Worm (Caenorhabditis elegans) whole organism, L3 larva: ENCODE measurements around the gene chil-11.

Experiments
- R02D3.7 ChIP-seq: fragments of 150-350 bp; optimal IDR thresholded peaks from 2 replicates; lab custom pipeline; 2014; ENCODE audit warnings: missing biosample characterization, missing genetic modification characterization
- ZK546.5 ChIP-seq: sonication (generic microtip); optimal IDR thresholded peaks from 2 replicates; lab custom pipeline; 2017; ENCODE audit warnings: missing biosample characterization, missing genetic modification characterization
- aly-2 ChIP-seq: fragments of 150-350 bp; optimal IDR thresholded peaks from 2 replicates; lab custom pipeline; 2014; ENCODE audit warnings: missing biosample characterization, missing genetic modification characterization
- ama-1 ChIP-seq: fragments of 150-350 bp; optimal IDR thresholded peaks from 2 replicates; lab custom pipeline; 2018
- ceh-16 ChIP-seq: sonication (generic microtip); optimal IDR thresholded peaks from 2 replicates; lab custom pipeline; 2017; ENCODE audit warnings: missing biosample characterization, missing genetic modification characterization
- ceh-28 ChIP-seq: fragments of 150-350 bp; optimal IDR thresholded peaks from 2 replicates; lab custom pipeline; 2014; ENCODE audit warnings: missing biosample characterization, missing genetic modification reagents, missing genetic modification characterization
- ceh-82 ChIP-seq: fragments of 150-350 bp; optimal IDR thresholded peaks from 2 replicates; lab custom pipeline; 2014; ENCODE audit warnings: missing biosample characterization, missing genetic modification characterization
- ceh-9 ChIP-seq: sonication (generic microtip); optimal IDR thresholded peaks from 2 replicates; lab custom pipeline; 2018; ENCODE audit warnings: missing biosample characterization, missing genetic modification characterization
- daf-12 ChIP-seq: fragments of 150-350 bp; optimal IDR thresholded peaks from 2 replicates; lab custom pipeline; 2014; ENCODE audit warnings: missing biosample characterization, missing genetic modification reagents, missing genetic modification characterization
- egl-27 ChIP-seq: sonication (generic microtip); optimal IDR thresholded peaks from 4 replicates; lab custom pipeline; 2017; ENCODE audit warnings: missing biosample characterization, missing genetic modification reagents, missing genetic modification characterization
- egl-5 ChIP-seq: fragments of 150-350 bp; optimal IDR thresholded peaks from 2 replicates; lab custom pipeline; 2017; ENCODE audit warnings: missing biosample characterization, missing genetic modification reagents, missing genetic modification characterization, inconsistent platforms
- elt-1 ChIP-seq: fragments of 150-350 bp; optimal IDR thresholded peaks from 2 replicates; lab custom pipeline; 2014; ENCODE audit warnings: missing biosample characterization, missing genetic modification characterization
- elt-2 ChIP-seq: sonication (generic microtip); optimal IDR thresholded peaks from 2 replicates; lab custom pipeline; 2016; ENCODE audit warnings: missing genetic modification reagents, mild to moderate bottlenecking, missing genetic modification characterization, missing compliant biosample characterization
- elt-3 ChIP-seq, 3 experiments: fragments of 150-350 bp in 1 of 3; sonication (generic microtip) in 2 of 3; optimal IDR thresholded peaks; 2 replicates in 2 of 3; 4 replicates in 1 of 3; lab custom pipeline; 2014 to 2017; ENCODE audit warnings: missing biosample characterization in 3 of 3, missing genetic modification characterization in 3 of 3
- eor-1 ChIP-seq, 2 experiments: fragments of 150-350 bp; optimal IDR thresholded peaks; 2 replicates each; lab custom pipeline; 2014 to 2018; ENCODE audit warnings: missing biosample characterization in 2 of 2, missing genetic modification characterization in 2 of 2
- fkh-10 ChIP-seq: sonication (generic microtip); optimal IDR thresholded peaks from 2 replicates; lab custom pipeline; 2017; ENCODE audit warnings: missing biosample characterization, missing genetic modification reagents, missing genetic modification characterization
- fkh-2 ChIP-seq: fragments of 150-350 bp; optimal IDR thresholded peaks from 2 replicates; lab custom pipeline; 2014; ENCODE audit warnings: missing biosample characterization, missing genetic modification reagents, missing genetic modification characterization
- fos-1 ChIP-seq: fragments of 150-350 bp; optimal IDR thresholded peaks from 2 replicates; lab custom pipeline; 2014; ENCODE audit warnings: missing biosample characterization, missing genetic modification characterization
- hmg-11 ChIP-seq: sonication (generic microtip); optimal IDR thresholded peaks from 2 replicates; lab custom pipeline; 2016; ENCODE audit warnings: missing genetic modification characterization, missing compliant biosample characterization
- jun-1 ChIP-seq: fragments of 150-350 bp; optimal IDR thresholded peaks from 2 replicates; lab custom pipeline; 2014; ENCODE audit warnings: missing biosample characterization, missing genetic modification reagents, missing genetic modification characterization
- lin-15B ChIP-seq: fragments of 150-350 bp; optimal IDR thresholded peaks from 2 replicates; lab custom pipeline; 2014; ENCODE audit warnings: missing biosample characterization, missing genetic modification characterization
- lin-39 ChIP-seq: fragments of 150-350 bp; optimal IDR thresholded peaks from 2 replicates; lab custom pipeline; 2018; ENCODE audit warnings: missing biosample characterization, missing genetic modification reagents, missing genetic modification characterization
- lsy-12 ChIP-seq: sonication (generic microtip); optimal IDR thresholded peaks from 2 replicates; lab custom pipeline; 2016; ENCODE audit warnings: mild to moderate bottlenecking, missing genetic modification characterization, missing compliant biosample characterization
- mdl-1 ChIP-seq: fragments of 150-350 bp; optimal IDR thresholded peaks from 2 replicates; lab custom pipeline; 2014; ENCODE audit warnings: missing biosample characterization, missing genetic modification characterization
- mml-1 ChIP-seq: fragments of 150-350 bp; sonication (generic microtip); optimal IDR thresholded peaks from 3 replicates; lab custom pipeline; 2014; ENCODE audit warnings: missing biosample characterization, missing genetic modification characterization
- nfya-1 ChIP-seq: sonication (generic microtip); optimal IDR thresholded peaks from 2 replicates; lab custom pipeline; 2017; ENCODE audit warnings: missing genetic modification characterization, mild to moderate bottlenecking, missing compliant biosample characterization, antibody characterized with exemption, moderate library complexity; ENCODE audit not compliant: insufficient read depth
- nhr-11 ChIP-seq: fragments of 150-350 bp; optimal IDR thresholded peaks from 2 replicates; lab custom pipeline; 2014; ENCODE audit warnings: missing biosample characterization, missing genetic modification characterization
- nhr-12 ChIP-seq: fragments of 150-350 bp; optimal IDR thresholded peaks from 2 replicates; lab custom pipeline; 2014; ENCODE audit warnings: missing biosample characterization, missing genetic modification characterization
- nhr-23 ChIP-seq: fragments of 150-350 bp; optimal IDR thresholded peaks from 2 replicates; lab custom pipeline; 2014; ENCODE audit warnings: missing biosample characterization, missing genetic modification reagents, missing genetic modification characterization
- nhr-237 ChIP-seq: fragments of 150-350 bp; optimal IDR thresholded peaks from 2 replicates; lab custom pipeline; 2014; ENCODE audit warnings: missing biosample characterization, missing genetic modification characterization
- nhr-25 ChIP-seq: sonication (generic microtip); optimal IDR thresholded peaks from 2 replicates; lab custom pipeline; 2017; ENCODE audit warnings: missing biosample characterization, missing genetic modification characterization
- nhr-28 ChIP-seq: fragments of 150-350 bp; optimal IDR thresholded peaks from 2 replicates; lab custom pipeline; 2014; ENCODE audit warnings: missing biosample characterization, missing genetic modification characterization
- nhr-43 ChIP-seq: sonication (generic microtip); optimal IDR thresholded peaks from 2 replicates; lab custom pipeline; 2016; ENCODE audit warnings: mild to moderate bottlenecking, missing genetic modification characterization, missing compliant biosample characterization; ENCODE audit not compliant: poor library complexity, severe bottlenecking
- nhr-67 ChIP-seq: fragments of 150-350 bp; optimal IDR thresholded peaks from 2 replicates; lab custom pipeline; 2014; ENCODE audit warnings: missing biosample characterization, missing genetic modification characterization
- nhr-76 ChIP-seq: fragments of 150-350 bp; sonication (generic microtip); optimal IDR thresholded peaks from 5 replicates; lab custom pipeline; 2014; ENCODE audit warnings: missing biosample characterization, missing genetic modification characterization
- nhr-77 ChIP-seq: fragments of 150-350 bp; optimal IDR thresholded peaks from 2 replicates; lab custom pipeline; 2014; ENCODE audit warnings: missing biosample characterization, missing genetic modification characterization
- pha-4 ChIP-seq: fragments of 150-350 bp; optimal IDR thresholded peaks from 2 replicates; lab custom pipeline; 2014; ENCODE audit warnings: missing biosample characterization, missing genetic modification reagents, missing genetic modification characterization
- pqm-1 ChIP-seq: fragments of 150-350 bp; optimal IDR thresholded peaks from 2 replicates; lab custom pipeline; 2017; ENCODE audit warnings: missing biosample characterization, missing genetic modification characterization, inconsistent platforms
- sea-2 ChIP-seq: fragments of 150-350 bp; sonication (generic microtip); optimal IDR thresholded peaks from 4 replicates; lab custom pipeline; 2014; ENCODE audit warnings: missing biosample characterization, missing genetic modification reagents, missing genetic modification characterization
- skn-1 ChIP-seq: fragments of 150-350 bp; optimal IDR thresholded peaks from 2 replicates; lab custom pipeline; 2014; ENCODE audit warnings: missing biosample characterization, missing genetic modification characterization
- snpc-4 ChIP-seq: fragments of 150-350 bp; optimal IDR thresholded peaks from 2 replicates; lab custom pipeline; 2014; ENCODE audit warnings: missing biosample characterization, missing genetic modification characterization
- tbx-2 ChIP-seq: sonication (generic microtip); optimal IDR thresholded peaks from 2 replicates; lab custom pipeline; 2016; ENCODE audit warnings: mild to moderate bottlenecking, missing genetic modification characterization, missing compliant biosample characterization
- unc-39 ChIP-seq: sonication (generic microtip); optimal IDR thresholded peaks from 4 replicates; lab custom pipeline; 2017; ENCODE audit warnings: missing biosample characterization, missing genetic modification characterization
- unc-62 ChIP-seq: fragments of 150-350 bp; sonication (generic microtip); optimal IDR thresholded peaks from 4 replicates; lab custom pipeline; 2014; ENCODE audit warnings: missing biosample characterization, missing genetic modification reagents, missing genetic modification characterization
- zag-1 ChIP-seq: fragments of 150-350 bp; optimal IDR thresholded peaks from 2 replicates; lab custom pipeline; 2014; ENCODE audit warnings: missing biosample characterization, missing genetic modification characterization
- ztf-11 ChIP-seq: fragments of 150-350 bp; optimal IDR thresholded peaks from 2 replicates; lab custom pipeline; 2014; ENCODE audit warnings: missing biosample characterization, missing genetic modification characterization
- ztf-4 ChIP-seq: fragments of 150-350 bp; optimal IDR thresholded peaks from 2 replicates; lab custom pipeline; 2014; ENCODE audit warnings: missing biosample characterization, missing genetic modification characterization

The chil-11 gene

ce11 chrIV:5753954-5754543 is 12.9 kb downstream of the chil-11 start:
- TF ChIP-seq aly-2 (tag; lab: Kevin White, UChicago) (no peak), hmg-11 (peak; percentile 92), ama-1 (lab: Kevin White, UChicago) (peak; percentile 33), nhr-77 (tag; lab: Kevin White, UChicago) (peak; percentile 43), lsy-12 (tag; lab: Kevin White, UChicago) (peak; percentile 70), mml-1 (tag; lab: Kevin White, UChicago) (no peak), R02D3.7 (tag; lab: Kevin White, UChicago) (peak; percentile 46), daf-12 (tag; lab: Kevin White, UChicago) (no peak), ceh-82 (tag; lab: Kevin White, UChicago) (no peak), nhr-67 (tag; lab: Kevin White, UChicago) (no peak), nhr-25 (tag; lab: Kevin White, UChicago) (peak; percentile 74), unc-39 (no peak), fos-1 (tag; lab: Kevin White, UChicago) (no peak), tbx-2 (peak; percentile 53), ZK546.5 (no peak), egl-5 (peak; percentile 40), pqm-1 (tag; lab: Kevin White, UChicago) (peak; percentile 91), ceh-28 (peak; percentile 48), fkh-10 (no peak), nhr-11 (peak; percentile 30), elt-1 (tag; lab: Kevin White, UChicago) (no peak), lin-39 (tag; lab: Kevin White, UChicago) (peak; percentile 44), mdl-1 (tag; lab: Kevin White, UChicago) (peak; percentile 70), skn-1 (tag; lab: Kevin White, UChicago) (no peak), nhr-237 (tag; lab: Kevin White, UChicago) (no peak), lin-15B (peak; percentile 9), nhr-43 (tag; lab: Kevin White, UChicago) (peak; percentile 41), sea-2 (no peak), eor-1 (tag; optimal IDR thresholded peaks at IDR 0.05; lab: Kevin White, UChicago) (no peak), elt-2 (tag; lab: Kevin White, UChicago) (peak; percentile 85), egl-27 (no peak), snpc-4 (tag; lab: Kevin White, UChicago) (peak; percentile 19), ceh-9 (tag; lab: Kevin White, UChicago) (no peak), nhr-28 (no peak), nfya-1 (tag; lab: Kevin White, UChicago) (peak; percentile 83), ceh-16 (tag; lab: Kevin White, UChicago) (no peak), elt-3 (tag; optimal IDR thresholded peaks at IDR 0.05; lab: Kevin White, UChicago) (no peak), pha-4 (peak; percentile 92), nhr-12 (no peak), nhr-23 (tag; lab: Kevin White, UChicago) (peak; percentile 70), ztf-4 (no peak), nhr-76 (tag; lab: Kevin White, UChicago) (peak; percentile 47), fkh-2 (tag; lab: Kevin White, UChicago) (no peak), unc-62 (GFP tag; lab: Kevin White, UChicago) (no peak), zag-1 (tag; lab: Kevin White, UChicago) (no peak), jun-1 (peak; percentile 75), ztf-11 (no peak)
